Worm (Caenorhabditis elegans) whole organism, L3 larva: ENCODE measurements around the gene T23E7.2.
A peak's percentile ranks its signal among the peaks of the same experiment; 100 is the strongest.

Source experiments
- R02D3.7 ChIP-seq: fragments of 150-350 bp; optimal IDR thresholded peaks from 2 replicates; lab custom pipeline; 2014; ENCODE audit warnings: missing biosample characterization, missing genetic modification characterization
- ZK546.5 ChIP-seq: sonication (generic microtip); optimal IDR thresholded peaks from 2 replicates; lab custom pipeline; 2017; ENCODE audit warnings: missing biosample characterization, missing genetic modification characterization
- aly-2 ChIP-seq: fragments of 150-350 bp; optimal IDR thresholded peaks from 2 replicates; lab custom pipeline; 2014; ENCODE audit warnings: missing biosample characterization, missing genetic modification characterization
- ama-1 ChIP-seq: fragments of 150-350 bp; optimal IDR thresholded peaks from 2 replicates; lab custom pipeline; 2018
- ceh-16 ChIP-seq: sonication (generic microtip); optimal IDR thresholded peaks from 2 replicates; lab custom pipeline; 2017; ENCODE audit warnings: missing biosample characterization, missing genetic modification characterization
- egl-27 ChIP-seq: sonication (generic microtip); optimal IDR thresholded peaks from 4 replicates; lab custom pipeline; 2017; ENCODE audit warnings: missing biosample characterization, missing genetic modification reagents, missing genetic modification characterization
- egl-5 ChIP-seq: fragments of 150-350 bp; optimal IDR thresholded peaks from 2 replicates; lab custom pipeline; 2017; ENCODE audit warnings: missing biosample characterization, missing genetic modification reagents, missing genetic modification characterization, inconsistent platforms
- elt-1 ChIP-seq: fragments of 150-350 bp; optimal IDR thresholded peaks from 2 replicates; lab custom pipeline; 2014; ENCODE audit warnings: missing biosample characterization, missing genetic modification characterization
- elt-2 ChIP-seq: sonication (generic microtip); optimal IDR thresholded peaks from 2 replicates; lab custom pipeline; 2016; ENCODE audit warnings: missing genetic modification reagents, mild to moderate bottlenecking, missing genetic modification characterization, missing compliant biosample characterization
- elt-3 ChIP-seq, 3 experiments: fragments of 150-350 bp in 1 of 3; sonication (generic microtip) in 2 of 3; optimal IDR thresholded peaks; 2 replicates in 2 of 3; 4 replicates in 1 of 3; lab custom pipeline; 2014 to 2017; ENCODE audit warnings: missing biosample characterization in 3 of 3, missing genetic modification characterization in 3 of 3
- eor-1 ChIP-seq, 2 experiments: fragments of 150-350 bp; optimal IDR thresholded peaks; 2 replicates each; lab custom pipeline; 2014 to 2018; ENCODE audit warnings: missing biosample characterization in 2 of 2, missing genetic modification characterization in 2 of 2
- fkh-2 ChIP-seq: fragments of 150-350 bp; optimal IDR thresholded peaks from 2 replicates; lab custom pipeline; 2014; ENCODE audit warnings: missing biosample characterization, missing genetic modification reagents, missing genetic modification characterization
- fos-1 ChIP-seq: fragments of 150-350 bp; optimal IDR thresholded peaks from 2 replicates; lab custom pipeline; 2014; ENCODE audit warnings: missing biosample characterization, missing genetic modification characterization
- hmg-11 ChIP-seq: sonication (generic microtip); optimal IDR thresholded peaks from 2 replicates; lab custom pipeline; 2016; ENCODE audit warnings: missing genetic modification characterization, missing compliant biosample characterization
- jun-1 ChIP-seq: fragments of 150-350 bp; optimal IDR thresholded peaks from 2 replicates; lab custom pipeline; 2014; ENCODE audit warnings: missing biosample characterization, missing genetic modification reagents, missing genetic modification characterization
- lin-15B ChIP-seq: fragments of 150-350 bp; optimal IDR thresholded peaks from 2 replicates; lab custom pipeline; 2014; ENCODE audit warnings: missing biosample characterization, missing genetic modification characterization
- lin-39 ChIP-seq: fragments of 150-350 bp; optimal IDR thresholded peaks from 2 replicates; lab custom pipeline; 2018; ENCODE audit warnings: missing biosample characterization, missing genetic modification reagents, missing genetic modification characterization
- mdl-1 ChIP-seq: fragments of 150-350 bp; optimal IDR thresholded peaks from 2 replicates; lab custom pipeline; 2014; ENCODE audit warnings: missing biosample characterization, missing genetic modification characterization
- mml-1 ChIP-seq: fragments of 150-350 bp; sonication (generic microtip); optimal IDR thresholded peaks from 3 replicates; lab custom pipeline; 2014; ENCODE audit warnings: missing biosample characterization, missing genetic modification characterization
- nfya-1 ChIP-seq: sonication (generic microtip); optimal IDR thresholded peaks from 2 replicates; lab custom pipeline; 2017; ENCODE audit warnings: missing genetic modification characterization, mild to moderate bottlenecking, missing compliant biosample characterization, antibody characterized with exemption, moderate library complexity; ENCODE audit not compliant: insufficient read depth
- nhr-12 ChIP-seq: fragments of 150-350 bp; optimal IDR thresholded peaks from 2 replicates; lab custom pipeline; 2014; ENCODE audit warnings: missing biosample characterization, missing genetic modification characterization
- nhr-23 ChIP-seq: fragments of 150-350 bp; optimal IDR thresholded peaks from 2 replicates; lab custom pipeline; 2014; ENCODE audit warnings: missing biosample characterization, missing genetic modification reagents, missing genetic modification characterization
- nhr-237 ChIP-seq: fragments of 150-350 bp; optimal IDR thresholded peaks from 2 replicates; lab custom pipeline; 2014; ENCODE audit warnings: missing biosample characterization, missing genetic modification characterization
- nhr-25 ChIP-seq: sonication (generic microtip); optimal IDR thresholded peaks from 2 replicates; lab custom pipeline; 2017; ENCODE audit warnings: missing biosample characterization, missing genetic modification characterization
- nhr-28 ChIP-seq: fragments of 150-350 bp; optimal IDR thresholded peaks from 2 replicates; lab custom pipeline; 2014; ENCODE audit warnings: missing biosample characterization, missing genetic modification characterization
- nhr-43 ChIP-seq: sonication (generic microtip); optimal IDR thresholded peaks from 2 replicates; lab custom pipeline; 2016; ENCODE audit warnings: mild to moderate bottlenecking, missing genetic modification characterization, missing compliant biosample characterization; ENCODE audit not compliant: poor library complexity, severe bottlenecking
- nhr-77 ChIP-seq: fragments of 150-350 bp; optimal IDR thresholded peaks from 2 replicates; lab custom pipeline; 2014; ENCODE audit warnings: missing biosample characterization, missing genetic modification characterization
- pha-4 ChIP-seq: fragments of 150-350 bp; optimal IDR thresholded peaks from 2 replicates; lab custom pipeline; 2014; ENCODE audit warnings: missing biosample characterization, missing genetic modification reagents, missing genetic modification characterization
- pqm-1 ChIP-seq: fragments of 150-350 bp; optimal IDR thresholded peaks from 2 replicates; lab custom pipeline; 2017; ENCODE audit warnings: missing biosample characterization, missing genetic modification characterization, inconsistent platforms
- sea-2 ChIP-seq: fragments of 150-350 bp; sonication (generic microtip); optimal IDR thresholded peaks from 4 replicates; lab custom pipeline; 2014; ENCODE audit warnings: missing biosample characterization, missing genetic modification reagents, missing genetic modification characterization
- snpc-4 ChIP-seq: fragments of 150-350 bp; optimal IDR thresholded peaks from 2 replicates; lab custom pipeline; 2014; ENCODE audit warnings: missing biosample characterization, missing genetic modification characterization
- tbx-2 ChIP-seq: sonication (generic microtip); optimal IDR thresholded peaks from 2 replicates; lab custom pipeline; 2016; ENCODE audit warnings: mild to moderate bottlenecking, missing genetic modification characterization, missing compliant biosample characterization
- unc-39 ChIP-seq: sonication (generic microtip); optimal IDR thresholded peaks from 4 replicates; lab custom pipeline; 2017; ENCODE audit warnings: missing biosample characterization, missing genetic modification characterization
- unc-62 ChIP-seq: fragments of 150-350 bp; sonication (generic microtip); optimal IDR thresholded peaks from 4 replicates; lab custom pipeline; 2014; ENCODE audit warnings: missing biosample characterization, missing genetic modification reagents, missing genetic modification characterization
- zag-1 ChIP-seq: fragments of 150-350 bp; optimal IDR thresholded peaks from 2 replicates; lab custom pipeline; 2014; ENCODE audit warnings: missing biosample characterization, missing genetic modification characterization
- ztf-11 ChIP-seq: fragments of 150-350 bp; optimal IDR thresholded peaks from 2 replicates; lab custom pipeline; 2014; ENCODE audit warnings: missing biosample characterization, missing genetic modification characterization
- ztf-4 ChIP-seq: fragments of 150-350 bp; optimal IDR thresholded peaks from 2 replicates; lab custom pipeline; 2014; ENCODE audit warnings: missing biosample characterization, missing genetic modification characterization

Gene T23E7.2

DNA sequence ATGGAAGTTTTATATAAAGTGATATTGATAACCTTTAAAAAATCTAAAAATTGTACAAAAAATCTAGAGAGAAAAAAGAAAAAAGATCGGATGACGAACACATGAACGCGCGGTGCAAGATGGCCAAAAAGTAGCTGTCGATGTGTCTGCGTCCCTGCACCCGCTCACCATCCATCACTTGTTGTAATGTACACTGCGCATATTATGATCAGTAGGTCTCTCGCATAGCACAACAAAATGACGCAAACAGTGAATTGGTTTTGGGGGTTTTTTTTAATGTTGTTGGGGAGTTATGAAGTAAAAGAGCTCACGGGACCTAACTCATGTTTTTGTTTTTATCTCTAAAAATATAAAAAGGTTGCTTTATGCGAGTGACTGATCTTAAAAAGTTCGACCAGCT, 39.1 kb upstream of the T23E7.2 start:
- peak; percentile 15 for TF ChIP-seq hmg-11 (tag; lab: Kevin White, UChicago)
- no peak for TF ChIP-seq aly-2 (tag; lab: Kevin White, UChicago)
- TF ChIP-seq ama-1 (lab: Kevin White, UChicago) = no peak
- TF ChIP-seq egl-5 (tag; lab: Kevin White, UChicago) = peak; percentile 49
- TF ChIP-seq mml-1 = peak; percentile 11
- TF ChIP-seq nhr-43 (tag; lab: Kevin White, UChicago) = peak; percentile 47
- peak; percentile 50 for TF ChIP-seq lin-39 (tag; lab: Kevin White, UChicago)
- no peak for TF ChIP-seq tbx-2
- TF ChIP-seq pha-4 (tag; lab: Kevin White, UChicago) = peak; percentile 30
- no peak for TF ChIP-seq nhr-23 (tag; lab: Kevin White, UChicago)
- no peak for TF ChIP-seq nfya-1 (tag; lab: Kevin White, UChicago)

DNA sequence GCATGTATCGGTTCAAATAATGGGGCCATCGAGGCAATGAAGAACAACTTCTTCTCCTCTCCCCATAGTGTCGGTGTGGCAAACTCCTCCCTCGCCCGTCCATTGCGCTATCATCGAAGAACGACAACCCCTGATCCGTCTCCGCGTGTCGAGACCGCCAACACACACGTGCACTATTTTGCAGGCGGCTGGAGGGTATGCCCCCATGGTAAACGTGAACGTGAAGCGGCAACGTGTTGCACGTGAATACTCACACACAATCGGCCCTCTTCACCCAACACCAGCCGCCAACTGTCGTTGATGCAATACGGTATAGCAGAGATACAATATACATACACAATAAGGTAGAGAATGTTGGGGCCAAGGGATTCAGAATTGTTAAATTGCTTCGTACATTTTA, 37.7 kb upstream of the T23E7.2 start:
- TF ChIP-seq nfya-1 (tag; lab: Kevin White, UChicago) (peak; percentile 57), nhr-25 (tag; lab: Kevin White, UChicago) (peak; percentile 84), pqm-1 (tag; lab: Kevin White, UChicago) (no peak), ceh-16 (tag; lab: Kevin White, UChicago) (no peak), nhr-12 (no peak), nhr-23 (tag; lab: Kevin White, UChicago) (peak; percentile 62), unc-39 (no peak), elt-2 (tag; lab: Kevin White, UChicago) (peak; percentile 17), eor-1 (tag; optimal IDR thresholded peaks at IDR 0.05; lab: Kevin White, UChicago) (no peak), lin-15B (tag; lab: Kevin White, UChicago) (no peak), elt-1 (tag; lab: Kevin White, UChicago) (no peak), pha-4 (tag; lab: Kevin White, UChicago) (no peak), elt-3 (tag; optimal IDR thresholded peaks at IDR 0.05; lab: Kevin White, UChicago) (peak in 2 of 3 experiments; percentile 38 to 79), zag-1 (tag; lab: Kevin White, UChicago) (no peak), mml-1 (peak; percentile 89), ztf-11 (tag; lab: Kevin White, UChicago) (no peak), unc-62 (no peak), egl-5 (tag; lab: Kevin White, UChicago) (peak; percentile 61), mdl-1 (peak; percentile 37), R02D3.7 (peak; percentile 2), jun-1 (tag; lab: Kevin White, UChicago) (no peak), sea-2 (GFP tag; lab: Kevin White, UChicago) (no peak), ztf-4 (peak; percentile 70), nhr-28 (tag; lab: Kevin White, UChicago) (no peak), lin-39 (tag; lab: Kevin White, UChicago) (peak; percentile 34), fkh-2 (tag; lab: Kevin White, UChicago) (no peak), snpc-4 (tag; lab: Kevin White, UChicago) (no peak), nhr-43 (tag; lab: Kevin White, UChicago) (peak; percentile 94), hmg-11 (tag; lab: Kevin White, UChicago) (peak; percentile 25), tbx-2 (peak; percentile 41), egl-27 (tag; lab: Kevin White, UChicago) (no peak), nhr-237 (tag; lab: Kevin White, UChicago) (no peak), nhr-77 (tag; lab: Kevin White, UChicago) (no peak), aly-2 (tag; lab: Kevin White, UChicago) (no peak), ZK546.5 (tag; lab: Kevin White, UChicago) (no peak)

DNA sequence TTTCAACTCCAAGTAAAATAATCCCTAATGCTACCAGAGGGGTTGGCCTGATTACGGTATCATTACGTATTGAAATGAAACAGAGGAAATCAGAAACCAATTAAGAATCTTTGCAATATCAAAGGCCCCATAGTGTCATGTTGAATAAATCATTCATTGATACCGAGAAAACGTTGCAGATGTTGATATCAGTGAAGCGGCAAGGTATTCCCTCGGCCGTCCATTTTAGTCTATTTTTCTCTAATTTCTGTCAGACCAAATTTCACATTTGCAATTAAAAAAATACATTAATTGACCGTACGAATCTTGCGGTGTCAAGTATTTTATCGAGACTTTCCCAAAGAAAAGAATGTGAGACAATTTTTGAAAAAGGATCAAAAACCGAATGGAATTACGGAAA, 36.6 kb upstream of the T23E7.2 start:
- no peak for TF ChIP-seq sea-2 (GFP tag; lab: Kevin White, UChicago)
- no peak for TF ChIP-seq fos-1 (tag; lab: Kevin White, UChicago)
- no peak for TF ChIP-seq fkh-2 (tag; lab: Kevin White, UChicago)
- no peak for TF ChIP-seq egl-5 (tag; lab: Kevin White, UChicago)
- no peak for TF ChIP-seq elt-1 (tag; lab: Kevin White, UChicago)
- TF ChIP-seq hmg-11 (tag; lab: Kevin White, UChicago) = no peak
- no peak for TF ChIP-seq nhr-28 (tag; lab: Kevin White, UChicago)
